Worm (Caenorhabditis elegans): ENCODE measurements around the gene jbts-14.

jbts-14 gene

DNA sequence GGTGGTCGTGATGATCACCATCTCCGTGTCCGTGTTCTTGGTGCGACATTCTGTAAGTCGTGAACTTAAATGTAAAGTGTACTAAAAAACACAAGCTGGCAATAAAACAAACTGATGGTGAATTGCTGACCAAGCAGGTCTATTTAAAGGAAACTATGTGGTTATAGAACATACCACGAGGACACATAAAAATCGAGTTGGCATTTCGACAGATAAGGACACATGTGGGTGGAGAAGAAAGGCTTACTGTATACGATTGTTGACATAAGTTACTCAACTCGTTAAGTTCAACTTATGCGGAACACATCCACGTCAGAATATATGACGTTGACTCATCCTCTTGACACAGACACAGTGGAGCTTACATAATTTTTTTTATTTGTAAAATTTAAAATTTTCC lies 14.8 kb downstream of the jbts-14 start, which contains the start of gene F53A9.8:
Gene F53A9.8, minus strand, starts transcription at position 49 of the 400 bp plus-strand sequence.
- TF ChIP-seq F13C5.2 (tag; optimal IDR thresholded peaks at IDR 0.05) (no peak), hmbx-1 (tag; optimal IDR thresholded peaks at IDR 0.05) (no peak), aly-1 (tag; optimal IDR thresholded peaks at IDR 0.05) (no peak), scrt-1 (GFP tag; IDR thresholded peaks at IDR 0.05) (no peak), pes-1 (GFP tag; IDR thresholded peaks at IDR 0.05) (no peak), ama-1 (optimal IDR thresholded peaks at IDR 0.05) (no peak), B0310.2 (tag; optimal IDR thresholded peaks at IDR 0.05) (no peak), tra-4 (tag; optimal IDR thresholded peaks at IDR 0.05) (no peak), flt-1 (GFP tag; IDR thresholded peaks at IDR 0.05) (no peak), ceh-36 (tag; optimal IDR thresholded peaks at IDR 0.05) (no peak), hmg-4 (GFP tag; optimal IDR thresholded peaks at IDR 0.05) (no peak), ceh-13 (GFP tag; optimal IDR thresholded peaks at IDR 0.05) (no peak), sea-1 (GFP tag; conservative IDR thresholded peaks at IDR 0.05) (no peak), tbx-11 (GFP tag; IDR thresholded peaks at IDR 0.05) (no peak), ets-7 (tag; optimal IDR thresholded peaks at IDR 0.05) (no peak), tbx-37 (GFP tag; conservative IDR thresholded peaks at IDR 0.05) (no peak)

DNA sequence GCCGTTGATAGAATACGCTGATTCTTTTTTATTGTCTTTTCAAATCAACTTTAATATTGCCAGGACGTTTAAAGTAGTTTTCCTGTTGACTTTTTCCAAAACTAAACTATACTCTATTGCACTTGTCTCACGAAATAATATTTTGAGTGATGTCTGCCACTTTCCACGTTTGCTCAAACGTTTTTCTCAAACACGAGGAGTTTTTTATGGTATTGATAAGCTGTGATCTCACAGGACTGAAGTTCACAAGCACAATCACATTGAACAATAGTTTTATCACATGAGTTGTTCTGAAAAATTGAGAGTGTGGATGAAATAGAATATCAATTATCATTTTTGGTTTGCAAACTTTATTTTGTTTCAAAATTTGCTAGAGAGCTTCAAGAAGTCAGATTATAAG lies 15.8 kb downstream of the jbts-14 start:
- TF ChIP-seq F13C5.2 (tag; optimal IDR thresholded peaks at IDR 0.05), result no peak
- no peak for TF ChIP-seq pes-1 (GFP tag; IDR thresholded peaks at IDR 0.05)
- TF ChIP-seq ama-1 (optimal IDR thresholded peaks at IDR 0.05), result no peak
- no peak for TF ChIP-seq aly-1 (tag; optimal IDR thresholded peaks at IDR 0.05)
- no peak for TF ChIP-seq tbx-37 (GFP tag; conservative IDR thresholded peaks at IDR 0.05)
- no peak for TF ChIP-seq hmbx-1 (tag; optimal IDR thresholded peaks at IDR 0.05)

- TF ChIP-seq ceh-13 (GFP tag; optimal IDR thresholded peaks at IDR 0.05), result no peak
- no peak for TF ChIP-seq hmbx-1 (tag; optimal IDR thresholded peaks at IDR 0.05)
- TF ChIP-seq hnd-1 (tag; optimal IDR thresholded peaks at IDR 0.05), result no peak
- TF ChIP-seq tbx-11 (GFP tag; IDR thresholded peaks at IDR 0.05), result no peak
These were observed 16.6 kb downstream of the jbts-14 start, which contains the start of gene F53A9.9 for ce11 chrX:8720658-8721057. Gene F53A9.9 (minus strand): TSS chrX:8720758.

- TF ChIP-seq ama-1 (optimal IDR thresholded peaks at IDR 0.05) (no peak), hmg-4 (GFP tag; optimal IDR thresholded peaks at IDR 0.05) (no peak), aly-1 (tag; optimal IDR thresholded peaks at IDR 0.05) (no peak), pes-1 (GFP tag; IDR thresholded peaks at IDR 0.05) (no peak), F13C5.2 (tag; optimal IDR thresholded peaks at IDR 0.05) (no peak), hmbx-1 (tag; optimal IDR thresholded peaks at IDR 0.05) (no peak), B0310.2 (tag; optimal IDR thresholded peaks at IDR 0.05) (no peak), flt-1 (GFP tag; IDR thresholded peaks at IDR 0.05) (no peak), ceh-36 (tag; optimal IDR thresholded peaks at IDR 0.05) (no peak), tbx-37 (GFP tag; conservative IDR thresholded peaks at IDR 0.05) (no peak), ceh-13 (GFP tag; optimal IDR thresholded peaks at IDR 0.05) (no peak), sea-1 (GFP tag; conservative IDR thresholded peaks at IDR 0.05) (no peak)
These were observed 17.2 kb downstream of the jbts-14 start for ce11 chrX:8721273-8721672.

DNA sequence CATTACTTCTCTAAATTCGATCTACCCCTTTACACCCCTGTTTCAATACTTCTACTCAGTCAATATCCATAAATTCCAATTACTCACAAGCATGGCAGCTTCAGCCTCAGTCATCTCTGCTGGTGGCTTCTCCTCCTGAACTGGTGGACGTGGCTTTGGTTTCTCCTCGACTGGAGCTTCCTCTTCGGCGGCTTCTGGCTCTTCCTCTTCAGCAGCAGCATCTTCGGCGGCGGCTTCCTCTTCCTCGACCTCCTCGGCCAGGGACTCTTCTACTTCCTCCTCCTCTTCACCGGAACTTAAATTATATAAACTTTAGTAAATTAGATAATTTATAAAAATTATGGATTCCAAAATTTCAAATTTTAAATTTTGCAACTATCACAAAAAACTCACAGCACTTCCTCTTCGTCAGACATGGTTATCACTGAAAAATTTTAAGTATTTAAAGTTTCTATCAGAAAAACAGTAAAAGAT lies 19.1 kb downstream of the jbts-14 start, which contains the start of gene tnt-2:
Gene tnt-2, minus strand, starts transcription at position 424 of the 474 bp plus-strand sequence.
- no peak for TF ChIP-seq ets-7 (tag; optimal IDR thresholded peaks at IDR 0.05)
- TF ChIP-seq tbx-37 (GFP tag; conservative IDR thresholded peaks at IDR 0.05), result no peak
- TF ChIP-seq ama-1 (optimal IDR thresholded peaks at IDR 0.05), result no peak
- no peak for TF ChIP-seq B0310.2 (tag; optimal IDR thresholded peaks at IDR 0.05)
- TF ChIP-seq sea-1 (GFP tag; conservative IDR thresholded peaks at IDR 0.05), result no peak
- TF ChIP-seq hmbx-1 (tag; optimal IDR thresholded peaks at IDR 0.05), result no peak
- no peak for TF ChIP-seq hnd-1 (tag; optimal IDR thresholded peaks at IDR 0.05)
- TF ChIP-seq F13C5.2 (tag; optimal IDR thresholded peaks at IDR 0.05), result no peak
- TF ChIP-seq scrt-1 (GFP tag; IDR thresholded peaks at IDR 0.05), result no peak
- TF ChIP-seq hmg-4 (GFP tag; optimal IDR thresholded peaks at IDR 0.05), result no peak
- no peak for TF ChIP-seq aly-1 (tag; optimal IDR thresholded peaks at IDR 0.05)
- TF ChIP-seq tra-4 (tag; optimal IDR thresholded peaks at IDR 0.05), result no peak
- TF ChIP-seq pes-1 (GFP tag; IDR thresholded peaks at IDR 0.05), result no peak
- TF ChIP-seq flt-1 (GFP tag; IDR thresholded peaks at IDR 0.05), result no peak
- TF ChIP-seq tbx-11 (GFP tag; IDR thresholded peaks at IDR 0.05), result no peak
- no peak for TF ChIP-seq ceh-13 (GFP tag; optimal IDR thresholded peaks at IDR 0.05)
- TF ChIP-seq ceh-36 (tag; optimal IDR thresholded peaks at IDR 0.05), result no peak

DNA sequence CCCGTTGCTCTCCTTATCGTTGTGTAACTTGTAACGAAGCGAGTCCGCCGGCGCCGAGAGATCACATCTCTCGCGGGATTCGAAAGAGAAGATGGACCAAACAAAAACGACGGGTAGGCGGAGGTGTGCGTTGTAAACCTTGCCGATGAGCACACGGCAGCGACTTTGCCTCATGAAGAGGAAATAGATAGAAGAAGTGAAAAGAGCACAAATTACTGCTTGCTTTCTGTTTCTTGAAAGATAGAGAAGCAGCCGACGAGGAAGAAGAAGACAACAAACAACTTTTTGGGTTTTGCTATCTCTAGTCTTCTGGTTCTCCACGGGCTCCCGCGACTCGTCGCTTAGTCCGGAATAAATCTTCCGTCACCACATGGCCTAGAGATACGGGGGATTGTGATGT lies 19.7 kb downstream of the jbts-14 start:
- no peak for TF ChIP-seq pes-1 (GFP tag; IDR thresholded peaks at IDR 0.05)
- no peak for TF ChIP-seq tbx-37 (GFP tag; conservative IDR thresholded peaks at IDR 0.05)
- TF ChIP-seq ceh-36 (tag; optimal IDR thresholded peaks at IDR 0.05), result no peak
- no peak for TF ChIP-seq ets-7 (tag; optimal IDR thresholded peaks at IDR 0.05)
- no peak for TF ChIP-seq B0310.2 (tag; optimal IDR thresholded peaks at IDR 0.05)
- TF ChIP-seq flt-1 (GFP tag; IDR thresholded peaks at IDR 0.05), result no peak
- no peak for TF ChIP-seq aly-1 (tag; optimal IDR thresholded peaks at IDR 0.05)
- no peak for TF ChIP-seq ceh-13 (GFP tag; optimal IDR thresholded peaks at IDR 0.05)
- TF ChIP-seq hmg-4 (GFP tag; optimal IDR thresholded peaks at IDR 0.05), result no peak
- no peak for TF ChIP-seq F13C5.2 (tag; optimal IDR thresholded peaks at IDR 0.05)

DNA sequence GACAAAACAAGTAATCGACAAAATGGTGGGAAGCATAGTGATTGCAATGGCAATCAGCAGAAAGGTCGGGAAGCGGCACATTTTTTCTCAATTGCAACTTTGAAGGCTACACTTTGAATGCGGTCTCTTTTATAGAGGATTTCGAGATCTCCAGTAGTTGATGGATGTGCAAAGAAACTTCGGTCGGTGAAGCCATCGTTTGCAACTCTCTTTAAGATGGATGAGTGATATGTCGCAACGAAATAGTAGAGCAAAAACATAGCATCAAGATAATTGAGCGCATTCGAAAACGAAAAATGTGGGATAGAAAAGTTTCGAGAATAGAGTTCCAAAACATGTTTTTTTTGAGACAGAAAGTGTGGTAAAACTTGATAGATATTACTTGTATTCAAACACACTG lies 23.2 kb downstream of the jbts-14 start, which contains the start of gene EGAP4.1:
Gene EGAP4.1, minus strand, starts transcription at position 101 of the 400 bp plus-strand sequence.
- TF ChIP-seq aly-1 (tag; optimal IDR thresholded peaks at IDR 0.05) (no peak), hmg-4 (GFP tag; optimal IDR thresholded peaks at IDR 0.05) (no peak), hnd-1 (tag; optimal IDR thresholded peaks at IDR 0.05) (no peak), pes-1 (GFP tag; IDR thresholded peaks at IDR 0.05) (no peak), ceh-13 (GFP tag; optimal IDR thresholded peaks at IDR 0.05) (no peak), flt-1 (GFP tag; IDR thresholded peaks at IDR 0.05) (no peak), scrt-1 (GFP tag; IDR thresholded peaks at IDR 0.05) (no peak), tbx-37 (GFP tag; conservative IDR thresholded peaks at IDR 0.05) (no peak), F13C5.2 (tag; optimal IDR thresholded peaks at IDR 0.05) (no peak), hmbx-1 (tag; optimal IDR thresholded peaks at IDR 0.05) (no peak), B0310.2 (tag; optimal IDR thresholded peaks at IDR 0.05) (no peak), sea-1 (GFP tag; conservative IDR thresholded peaks at IDR 0.05) (no peak), ama-1 (optimal IDR thresholded peaks at IDR 0.05) (no peak), ets-7 (tag; optimal IDR thresholded peaks at IDR 0.05) (no peak), tra-4 (tag; optimal IDR thresholded peaks at IDR 0.05) (no peak), tbx-11 (GFP tag; IDR thresholded peaks at IDR 0.05) (no peak), ceh-36 (tag; optimal IDR thresholded peaks at IDR 0.05) (no peak)
